Worm (Caenorhabditis elegans): ENCODE data around the gene rmd-2.

ce11 chrV:9950861-9951260 is 35.2 kb downstream of the rmd-2 start, which contains the start of gene ttr-46:
- TF ChIP-seq elt-2 (tag; optimal IDR thresholded peaks at IDR 0.05) = no peak
- no peak for TF ChIP-seq mec-3 (tag; optimal IDR thresholded peaks at IDR 0.05; ENCODE audit: borderline replicate concordance)
- no peak for TF ChIP-seq unc-86 (tag; optimal IDR thresholded peaks at IDR 0.05)
- no peak for TF ChIP-seq pha-4 (tag; optimal IDR thresholded peaks at IDR 0.05)
- no peak for TF ChIP-seq sox-4 (tag; optimal IDR thresholded peaks at IDR 0.05)
- TF ChIP-seq ceh-22 (tag; optimal IDR thresholded peaks at IDR 0.05) = no peak
- no peak for TF ChIP-seq fkh-10 (GFP tag; optimal IDR thresholded peaks at IDR 0.05)
- no peak for TF ChIP-seq pat-9 (tag; optimal IDR thresholded peaks at IDR 0.05)
- no peak for TF ChIP-seq K02D7.2 (tag; optimal IDR thresholded peaks at IDR 0.05)
- no peak for TF ChIP-seq gmeb-2 (tag; optimal IDR thresholded peaks at IDR 0.05)
